Fruit fly (Drosophila melanogaster) whole organism, wandering third instar larva: ENCODE results near the gene ND-15.

Source experiments
- CG32264 ChIP-seq: fragments of 200-800 bp; sonication (Bioruptor generic); optimal IDR thresholded peaks from 2 replicates; lab custom pipeline; 2016; ENCODE audit warnings: missing biosample characterization, missing genetic modification characterization
- Dfd ChIP-seq: fragments of >200 bp; optimal IDR thresholded peaks from 2 replicates; lab custom pipeline; 2017; ENCODE audit warnings: missing biosample characterization, missing genetic modification characterization
- Hr83 ChIP-seq: fragments of 200-300 bp; sonication (Bioruptor generic); optimal IDR thresholded peaks from 2 replicates; lab custom pipeline; 2016; ENCODE audit warnings: missing biosample characterization, mild to moderate bottlenecking, missing genetic modification characterization, moderate library complexity; ENCODE audit not compliant: poor library complexity, severe bottlenecking
- pan ChIP-seq: fragments of >200 bp; optimal IDR thresholded peaks from 2 replicates; lab custom pipeline; 2017

DNA sequence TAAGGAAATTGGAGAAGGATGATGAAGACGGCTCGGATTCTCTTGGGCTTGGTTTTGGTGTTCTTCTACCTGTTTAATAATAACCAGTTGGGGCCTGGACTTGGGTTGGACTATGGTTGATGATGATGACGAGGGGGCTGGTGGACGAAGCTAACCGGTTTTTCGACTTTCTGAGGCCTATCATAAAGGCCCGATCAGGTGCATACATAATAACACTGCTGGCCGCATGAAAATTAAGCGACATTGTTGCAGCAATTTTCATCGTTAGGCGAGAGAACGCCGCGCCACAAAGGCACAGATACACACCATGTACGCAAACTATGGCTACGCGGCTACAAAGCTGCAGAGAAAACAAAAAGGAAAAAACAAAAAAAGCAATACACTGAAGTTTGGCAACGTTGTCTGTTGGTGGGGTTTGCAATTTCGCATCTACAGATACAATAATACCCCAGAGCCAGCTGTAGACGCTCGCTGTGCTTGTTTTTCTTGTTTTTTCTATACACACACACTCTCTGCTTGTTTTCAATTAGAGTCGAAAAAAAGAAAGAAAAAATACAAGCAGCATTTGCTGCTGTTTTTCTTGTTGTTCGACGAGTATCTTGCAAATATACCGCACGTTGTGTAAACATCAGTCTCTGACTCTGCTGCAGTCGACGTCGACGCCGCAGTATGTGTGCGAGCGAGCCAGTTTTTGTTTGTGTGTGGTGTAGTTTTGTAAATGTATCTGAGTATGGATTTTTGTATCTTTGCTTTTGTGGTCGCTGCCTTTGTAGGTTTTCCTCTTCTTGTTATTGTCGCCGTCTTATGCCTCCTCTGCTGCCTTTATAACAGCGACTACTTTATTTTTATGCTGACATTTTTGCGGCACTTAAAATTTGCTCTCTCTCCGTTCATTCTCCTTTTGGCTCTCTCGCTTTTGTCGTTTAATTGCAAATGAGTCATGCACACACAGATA is 51.9 kb downstream of the ND-15 start:
- TF ChIP-seq Dfd (GFP tag; lab: Kevin White, UChicago) = no peak
- peak; percentile 97 for TF ChIP-seq Hr83 (GFP tag; lab: Kevin White, UChicago)
- peak; percentile 93 for TF ChIP-seq CG32264 (GFP tag; lab: Kevin White, UChicago)
- TF ChIP-seq pan (lab: Kevin White, UChicago) = no peak
